Fruit fly (Drosophila melanogaster) whole organism, embryonic: ENCODE data around the gene Zasp66.

ENCODE experiments used
- Adf1 ChIP-seq: fragments of 200-800 bp; sonication (Bioruptor generic); IDR thresholded peaks from 2 replicates; pipeline ENCODE4 v1.3.6; 2022; ENCODE audit warnings: missing biosample characterization, missing genetic modification characterization
- Antp ChIP-seq: fragments of 200-800 bp; sonication (Bioruptor generic); optimal IDR thresholded peaks from 3 replicates; lab custom pipeline; 2016; ENCODE audit warnings: missing biosample characterization, missing genetic modification characterization
- Atf6 ChIP-seq: fragments of 200-800 bp; sonication (Bioruptor generic); IDR thresholded peaks from 2 replicates; pipeline ENCODE4 v1.3.6; 2022; ENCODE audit warnings: missing biosample characterization, missing genetic modification characterization
- CG10274 ChIP-seq: fragments of 200-800 bp; sonication (Bioruptor generic); optimal IDR thresholded peaks from 3 replicates; lab custom pipeline; 2017; ENCODE audit warnings: missing biosample characterization, mild to moderate bottlenecking, missing genetic modification characterization
- CG10366 ChIP-seq: fragments of 200-800 bp; sonication (Bioruptor generic); IDR thresholded peaks from 2 replicates; pipeline ENCODE4 v1.3.6; 2022; ENCODE audit warnings: missing biosample characterization, missing genetic modification characterization
- CG11093 ChIP-seq: fragments of 200-800 bp; sonication (Bioruptor generic); IDR thresholded peaks from 3 replicates; pipeline ENCODE4 v1.3.6; 2022; ENCODE audit warnings: missing biosample characterization, missing genetic modification characterization
- CG11504 ChIP-seq: fragments of 200-800 bp; sonication (Bioruptor generic); optimal IDR thresholded peaks from 3 replicates; lab custom pipeline; 2019; ENCODE audit warnings: missing biosample characterization, mild to moderate bottlenecking, missing genetic modification characterization, moderate library complexity
- CG11723 ChIP-seq: fragments of 200-800 bp; sonication (Bioruptor generic); optimal IDR thresholded peaks from 2 replicates; lab custom pipeline; 2017; ENCODE audit warnings: missing biosample characterization, mild to moderate bottlenecking, missing genetic modification characterization
- CG12236 ChIP-seq: fragments of 200-800 bp; sonication (Bioruptor generic); optimal IDR thresholded peaks from 2 replicates; lab custom pipeline; 2016; ENCODE audit warnings: missing biosample characterization, missing genetic modification characterization
- CG13296 ChIP-seq: fragments of 200-800 bp; sonication (Bioruptor generic); optimal IDR thresholded peaks from 3 replicates; lab custom pipeline; 2018; ENCODE audit warnings: missing biosample characterization, mild to moderate bottlenecking, missing genetic modification characterization
- CG14710 ChIP-seq: fragments of 200-800 bp; sonication (Bioruptor generic); optimal IDR thresholded peaks from 3 replicates; lab custom pipeline; 2019; ENCODE audit warnings: missing biosample characterization, mild to moderate bottlenecking, missing genetic modification characterization, moderate library complexity
- CG18476 ChIP-seq: fragments of 200-800 bp; sonication (Bioruptor generic); optimal IDR thresholded peaks from 2 replicates; lab custom pipeline; 2016; ENCODE audit warnings: missing biosample characterization, mild to moderate bottlenecking, missing genetic modification characterization
- CG18619 ChIP-seq: fragments of 200-800 bp; sonication (Bioruptor generic); optimal IDR thresholded peaks from 3 replicates; lab custom pipeline; 2017; ENCODE audit warnings: missing biosample characterization, mild to moderate bottlenecking, missing genetic modification characterization
- CG2120 ChIP-seq: fragments of 200-800 bp; sonication (Bioruptor generic); optimal IDR thresholded peaks from 3 replicates; lab custom pipeline; 2016; ENCODE audit warnings: missing biosample characterization, missing genetic modification characterization
- CG3407 ChIP-seq: fragments of 200-800 bp; sonication (Bioruptor generic); optimal IDR thresholded peaks from 2 replicates; lab custom pipeline; 2018; ENCODE audit warnings: missing biosample characterization, mild to moderate bottlenecking, missing genetic modification characterization
- CG4282 ChIP-seq: fragments of 200-800 bp; sonication (Bioruptor generic); optimal IDR thresholded peaks from 2 replicates; lab custom pipeline; 2016; ENCODE audit warnings: missing biosample characterization, missing genetic modification characterization
- CG4328 ChIP-seq: fragments of 200-800 bp; sonication (Bioruptor generic); optimal IDR thresholded peaks from 3 replicates; lab custom pipeline; 2017; ENCODE audit warnings: missing biosample characterization, missing genetic modification reagents, missing genetic modification characterization
- CG6254 ChIP-seq: fragments of 200-800 bp; sonication (Bioruptor generic); optimal IDR thresholded peaks from 3 replicates; lab custom pipeline; 2017; ENCODE audit warnings: mild to moderate bottlenecking, missing biosample characterization, missing genetic modification reagents, missing genetic modification characterization
- CG6791 ChIP-seq: fragments of 200-800 bp; sonication (Bioruptor generic); IDR thresholded peaks from 3 replicates; pipeline ENCODE4 v1.3.6; 2022; ENCODE audit warnings: missing biosample characterization, missing genetic modification characterization; ENCODE audit not compliant: partially characterized antibody
- CG7372 ChIP-seq: fragments of 200-800 bp; sonication (Bioruptor generic); IDR thresholded peaks from 2 replicates; pipeline ENCODE4 v1.3.6; 2022; ENCODE audit warnings: missing biosample characterization, missing genetic modification characterization
- CG9215 ChIP-seq: fragments of 200-800 bp; sonication (Bioruptor generic); IDR thresholded peaks from 2 replicates; pipeline ENCODE4 v1.3.6; 2022; ENCODE audit warnings: missing biosample characterization, missing genetic modification characterization
- Chrac-16 ChIP-seq: fragments of 200-800 bp; sonication (Bioruptor generic); optimal IDR thresholded peaks from 3 replicates; lab custom pipeline; 2016; ENCODE audit warnings: missing biosample characterization, missing genetic modification characterization
- CoRest ChIP-seq: fragments of 200-800 bp; sonication (Bioruptor generic); optimal IDR thresholded peaks from 3 replicates; lab custom pipeline; 2018; ENCODE audit warnings: missing biosample characterization, mild to moderate bottlenecking, missing genetic modification characterization, moderate library complexity
- CrebB ChIP-seq: fragments of 200-800 bp; sonication (Bioruptor generic); optimal IDR thresholded peaks from 3 replicates; lab custom pipeline; 2018; ENCODE audit warnings: missing biosample characterization, mild to moderate bottlenecking, missing genetic modification characterization
- Deaf1 ChIP-seq: fragments of 200-800 bp; optimal IDR thresholded peaks from 3 replicates; lab custom pipeline; 2019; ENCODE audit warnings: missing biosample characterization, mild to moderate bottlenecking, missing genetic modification characterization, moderate library complexity
- Fer3 ChIP-seq: fragments of 200-800 bp; sonication (Bioruptor generic); optimal IDR thresholded peaks from 2 replicates; lab custom pipeline; 2018; ENCODE audit warnings: missing biosample characterization, mild to moderate bottlenecking, missing genetic modification characterization, moderate library complexity
- GATAe ChIP-seq: fragments of 200-800 bp; sonication (Bioruptor generic); conservative IDR thresholded peaks from 2 replicates; pipeline ENCODE4 v1.3.6; 2022; ENCODE audit warnings: missing biosample characterization, missing genetic modification characterization
- HLHmδ ChIP-seq: fragments of 200-800 bp; sonication (Bioruptor generic); optimal IDR thresholded peaks from 2 replicates; lab custom pipeline; 2018; ENCODE audit warnings: missing biosample characterization, mild to moderate bottlenecking, missing genetic modification characterization, moderate library complexity
- Hr39 ChIP-seq: fragments of >200 bp; optimal IDR thresholded peaks from 2 replicates; lab custom pipeline; 2017
- Mad ChIP-seq: fragments of 200-800 bp; sonication (Bioruptor generic); optimal IDR thresholded peaks from 2 replicates; lab custom pipeline; 2016; ENCODE audit warnings: missing biosample characterization, missing genetic modification characterization
- Med ChIP-seq: fragments of 200-800 bp; sonication (Bioruptor generic); peaks from one replicate; lab custom pipeline; 2016; ENCODE audit warnings: missing biosample characterization, missing genetic modification characterization, mild to moderate bottlenecking, inconsistent platforms, moderate library complexity
- NfI ChIP-seq: fragments of 200-800 bp; sonication (Bioruptor generic); optimal IDR thresholded peaks from 3 replicates; lab custom pipeline; 2018; ENCODE audit warnings: missing biosample characterization, mild to moderate bottlenecking, missing genetic modification characterization, moderate library complexity
- Pdp1 ChIP-seq, 2 experiments: fragments of 200-800 bp; sonication (Bioruptor generic); optimal IDR thresholded peaks; 3 replicates each; lab custom pipeline; 2016; ENCODE audit warnings: missing biosample characterization in 2 of 2, missing genetic modification characterization in 2 of 2, mild to moderate bottlenecking in 1 of 2, moderate library complexity in 1 of 2
- Rx ChIP-seq: fragments of 200-800 bp; sonication (Bioruptor generic); IDR thresholded peaks from 2 replicates; pipeline ENCODE4 v1.3.6; 2022; ENCODE audit warnings: missing biosample characterization, missing genetic modification characterization
- az2 ChIP-seq: fragments of 200-800 bp; sonication (Bioruptor generic); optimal IDR thresholded peaks from 3 replicates; lab custom pipeline; 2016; ENCODE audit warnings: missing biosample characterization, missing genetic modification characterization
- bcd ChIP-seq: fragments of 200-800 bp; sonication (Bioruptor generic); optimal IDR thresholded peaks from 2 replicates; lab custom pipeline; 2017; ENCODE audit warnings: missing biosample characterization, mild to moderate bottlenecking, missing genetic modification characterization
- bigmax ChIP-seq: fragments of 200-800 bp; sonication (Bioruptor generic); optimal IDR thresholded peaks from 2 replicates; lab custom pipeline; 2018; ENCODE audit warnings: missing biosample characterization, mild to moderate bottlenecking, missing genetic modification characterization
- fd3F ChIP-seq: fragments of 200-800 bp; sonication (Bioruptor generic); optimal IDR thresholded peaks from 2 replicates; lab custom pipeline; 2018; ENCODE audit warnings: missing biosample characterization, mild to moderate bottlenecking, missing genetic modification characterization, moderate library complexity
- hkb ChIP-seq, 2 experiments: fragments of 200-800 bp in 1 of 2; fragments of >200 bp in 1 of 2; sonication (Bioruptor generic) in 1 of 2; IDR thresholded peaks in 1 of 2; optimal IDR thresholded peaks in 1 of 2; 2 replicates each; pipeline versions ENCODE4 v1.3.6 to Lab custom; 2017 to 2022; ENCODE audit warnings: missing biosample characterization in 1 of 2, missing genetic modification characterization in 1 of 2
- knrl ChIP-seq: fragments of 200-800 bp; sonication (Bioruptor generic); IDR thresholded peaks from 3 replicates; pipeline ENCODE4 v1.3.6; 2022; ENCODE audit warnings: missing biosample characterization, missing genetic modification characterization; ENCODE audit not compliant: partially characterized antibody
- lbe ChIP-seq: fragments of 200-800 bp; sonication (Bioruptor generic); optimal IDR thresholded peaks from 2 replicates; lab custom pipeline; 2016; ENCODE audit warnings: missing biosample characterization, mild to moderate bottlenecking, missing genetic modification characterization
- lilli ChIP-seq: fragments of 200-800 bp; sonication (Bioruptor generic); optimal IDR thresholded peaks from 3 replicates; lab custom pipeline; 2016; ENCODE audit warnings: missing biosample characterization, missing genetic modification characterization
- lmd ChIP-seq: fragments of 200-800 bp; sonication (Bioruptor generic); IDR thresholded peaks from 2 replicates; pipeline ENCODE4 v1.3.6; 2022; ENCODE audit warnings: missing biosample characterization, missing genetic modification characterization
- luna ChIP-seq: fragments of 200-800 bp; sonication (Bioruptor generic); optimal IDR thresholded peaks from 2 replicates; lab custom pipeline; 2016; ENCODE audit warnings: missing biosample characterization, missing genetic modification characterization
- nmo ChIP-seq: fragments of 200-800 bp; sonication (Bioruptor generic); optimal IDR thresholded peaks from 2 replicates; lab custom pipeline; 2018; ENCODE audit warnings: missing biosample characterization, mild to moderate bottlenecking, missing genetic modification characterization, moderate library complexity
- nom ChIP-seq: fragments of 200-800 bp; sonication (Bioruptor generic); optimal IDR thresholded peaks from 2 replicates; lab custom pipeline; 2017; ENCODE audit warnings: missing biosample characterization, missing genetic modification characterization, mild to moderate bottlenecking, moderate library complexity, missing genetic modification reagents
- prd ChIP-seq, 3 experiments: fragments of >200 bp in 2 of 3; fragments of 200-800 bp in 1 of 3; sonication (Bioruptor generic) in 1 of 3; optimal IDR thresholded peaks in 2 of 3; IDR thresholded peaks in 1 of 3; 2 replicates in 2 of 3; 3 replicates in 1 of 3; pipeline versions ENCODE4 v1.3.6 to Lab custom; 2017 to 2022; ENCODE audit warnings: missing biosample characterization in 1 of 3, missing genetic modification characterization in 1 of 3
- schlank ChIP-seq: fragments of 200-800 bp; sonication (Bioruptor generic); optimal IDR thresholded peaks from 2 replicates; lab custom pipeline; 2018; ENCODE audit warnings: missing biosample characterization, mild to moderate bottlenecking, missing genetic modification characterization
- slbo ChIP-seq: fragments of 200-800 bp; sonication (Bioruptor generic); IDR thresholded peaks from 2 replicates; pipeline ENCODE4 v1.3.6; 2022; ENCODE audit warnings: missing biosample characterization, missing genetic modification characterization
- sr ChIP-seq: fragments of 200-800 bp; sonication (Bioruptor generic); IDR thresholded peaks from 3 replicates; pipeline ENCODE4 v1.3.6; 2022; ENCODE audit warnings: missing biosample characterization, missing genetic modification characterization

Gene Zasp66

DNA sequence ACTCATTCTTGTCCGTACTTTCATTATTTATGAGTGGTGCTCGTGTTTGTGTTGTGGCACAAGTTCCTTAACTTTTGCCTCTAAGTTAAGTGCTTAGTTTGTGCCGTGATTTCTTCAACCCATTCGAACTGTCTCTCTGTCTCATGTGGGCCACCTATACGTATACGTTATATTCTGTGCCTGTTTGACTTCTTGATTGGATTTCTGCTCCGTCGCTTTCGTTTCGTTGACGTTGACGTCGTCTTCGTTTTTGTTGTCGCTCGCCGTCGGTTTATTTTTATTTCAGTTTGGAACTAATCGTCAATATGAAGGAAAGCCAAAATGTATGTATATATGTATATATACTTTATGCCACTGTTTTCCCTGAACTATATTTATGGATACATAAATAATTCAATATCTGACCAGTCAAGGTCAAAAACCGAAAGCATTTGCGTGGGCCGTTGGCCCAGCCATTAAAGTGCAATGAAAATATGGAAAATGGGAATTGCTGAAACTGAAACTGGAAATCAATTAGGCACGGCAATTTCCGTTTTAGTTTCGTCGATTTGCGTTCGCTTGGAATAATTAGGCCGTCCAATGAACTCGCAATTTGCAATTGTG is 42.0 kb upstream of the Zasp66 start (continued):
- TF ChIP-seq Deaf1 (tag; lab: Kevin White, UChicago) (peak; percentile 76), CG18619 (no peak), Med (GFP tag; lab: Kevin White, UChicago) (peak; percentile 39), sr (GFP tag; lab: Robert Waterston, UW) (peak; percentile 88; the same call in 2 of the 3 replicates), az2 (GFP tag; lab: Kevin White, UChicago) (no peak), lmd (GFP tag; lab: Robert Waterston, UW) (no peak), NfI (GFP tag; lab: Kevin White, UChicago) (no peak), CG7372 (peak; percentile 54; the same call in 1 of the 2 replicates), CG4282 (GFP tag; lab: Kevin White, UChicago) (no peak), Adf1 (GFP tag; lab: Robert Waterston, UW) (peak; percentile 12; the same call in 1 of the 2 replicates), nmo (GFP tag; lab: Kevin White, UChicago) (no peak), CoRest (tag; lab: Kevin White, UChicago) (no peak), GATAe (GFP tag; lab: Robert Waterston, UW) (no peak), nom (GFP tag; lab: Kevin White, UChicago) (no peak), knrl (GFP tag; lab: Robert Waterston, UW) (no peak), Hr39 (no peak), CG11723 (no peak), CG10274 (GFP tag; lab: Kevin White, UChicago) (no peak), slbo (GFP tag; lab: Robert Waterston, UW) (no peak), CG6254 (GFP tag; lab: Kevin White, UChicago) (no peak), Fer3 (no peak), CG12236 (GFP tag; lab: Kevin White, UChicago) (no peak), CG2120 (GFP tag; lab: Kevin White, UChicago) (no peak), HLHmδ (GFP tag; lab: Kevin White, UChicago) (no peak), hkb (optimal IDR thresholded peaks at IDR 0.05; lab: Kevin White, UChicago) (no peak), hkb (GFP tag; IDR thresholded peaks at IDR 0.05; lab: Robert Waterston, UW) (0 out of 2 replicates have a peak, but pooled peaks have one; percentile 27), CG6791 (GFP tag; lab: Robert Waterston, UW) (no peak), CG3407 (GFP tag; lab: Kevin White, UChicago) (no peak), CG11504 (peak; percentile 48), lbe (GFP tag; lab: Kevin White, UChicago) (no peak), Chrac-16 (GFP tag; lab: Kevin White, UChicago) (no peak), CG14710 (tag; lab: Kevin White, UChicago) (no peak), prd (optimal IDR thresholded peaks at IDR 0.05; lab: Kevin White, UChicago) (no peak), prd (GFP tag; IDR thresholded peaks at IDR 0.05; lab: Robert Waterston, UW) (no peak), Mad (no peak), schlank (tag; lab: Kevin White, UChicago) (no peak)

DNA sequence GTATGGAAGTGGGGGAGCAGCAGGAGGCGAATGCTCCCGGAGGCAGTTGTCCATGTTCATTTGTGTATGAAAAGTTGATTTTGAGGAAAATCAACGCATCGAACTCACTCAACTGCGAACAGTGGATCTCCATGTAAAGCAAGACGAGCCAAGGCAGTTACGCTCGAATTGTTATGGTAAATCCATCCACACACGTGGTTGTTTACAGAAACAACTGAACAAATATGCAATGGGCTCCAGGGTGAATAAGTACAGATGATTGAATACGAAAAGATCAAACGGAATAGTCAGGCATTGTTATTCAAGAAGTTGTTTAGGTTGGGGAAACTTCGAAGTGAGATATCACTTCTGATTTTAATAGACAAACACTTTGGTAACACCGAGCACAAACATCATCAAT is 40.1 kb upstream of the Zasp66 start:
- TF ChIP-seq CG18476 (GFP tag; lab: Kevin White, UChicago) (peak; percentile 11), lilli (no peak), fd3F (GFP tag; lab: Kevin White, UChicago) (peak; percentile 24), CG9215 (GFP tag; lab: Robert Waterston, UW) (no peak), Pdp1 (GFP tag; optimal IDR thresholded peaks at IDR 0.05; lab: Kevin White, UChicago) (peak in 1 of 2 experiments; percentile 12), Antp (peak; percentile 16), Rx (GFP tag; lab: Robert Waterston, UW) (no peak), CrebB (tag; lab: Kevin White, UChicago) (peak; percentile 0), CG13296 (GFP tag; lab: Kevin White, UChicago) (peak; percentile 53), bcd (GFP tag; lab: Kevin White, UChicago) (peak; percentile 20), CG3407 (GFP tag; lab: Kevin White, UChicago) (peak; percentile 15), bigmax (GFP tag; lab: Kevin White, UChicago) (no peak), CG11093 (GFP tag; lab: Robert Waterston, UW) (no peak), Atf6 (peak; percentile 79), CG4328 (GFP tag; lab: Kevin White, UChicago) (peak; percentile 23), luna (GFP tag; lab: Kevin White, UChicago) (peak; percentile 8), CG10366 (GFP tag; lab: Robert Waterston, UW) (no peak)
